Worm (Caenorhabditis elegans): ENCODE measurements around the gene C34F6.7.

Gene C34F6.7

DNA sequence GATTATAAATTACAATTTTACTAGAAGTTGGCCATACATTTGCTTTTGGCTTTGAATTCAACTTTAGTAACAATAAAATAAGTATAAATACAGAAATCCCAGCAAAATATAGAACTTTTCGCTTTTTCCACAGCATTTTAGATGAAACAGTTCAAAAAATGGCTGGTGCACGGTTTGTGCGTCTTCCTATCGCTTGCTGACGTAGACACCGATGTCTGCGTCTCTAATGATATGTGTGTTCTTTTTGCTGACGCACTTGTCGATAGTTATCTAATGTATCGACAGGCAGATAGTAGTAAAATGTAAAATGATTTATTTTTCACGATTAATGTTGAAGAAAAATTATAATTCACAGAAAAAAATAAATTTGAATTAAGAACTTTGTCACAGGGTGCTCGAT is 8.3 kb downstream of the C34F6.7 start, which contains the start of gene hst-2 (continued):
- no peak for TF ChIP-seq Y75B8A.6 (GFP tag; IDR thresholded peaks at IDR 0.05)
- TF ChIP-seq hlh-30 (tag; optimal IDR thresholded peaks at IDR 0.05; ENCODE audit: insufficient read depth), result peak; percentile 76
- peak; percentile 80; the same call in 1 of the 2 replicates for TF ChIP-seq tra-1 (GFP tag; IDR thresholded peaks at IDR 0.05)
- 0 out of 2 replicates have a peak, but pooled peaks have one; percentile 67 for TF ChIP-seq lin-29 (GFP tag; IDR thresholded peaks at IDR 0.05)
- no peak for TF ChIP-seq nhr-111 (GFP tag; optimal IDR thresholded peaks at IDR 0.05)
- TF ChIP-seq nhr-10 (tag; optimal IDR thresholded peaks at IDR 0.05), result no peak
- peak; percentile 75 for TF ChIP-seq lin-38 (GFP tag; IDR thresholded peaks at IDR 0.05)
- TF ChIP-seq daf-8 (GFP tag; IDR thresholded peaks at IDR 0.05), result no peak
- TF ChIP-seq hmg-1.1 (GFP tag; IDR thresholded peaks at IDR 0.05), result peak; percentile 89
- peak; percentile 86 for TF ChIP-seq ceh-20 (GFP tag; IDR thresholded peaks at IDR 0.05)
- no peak for TF ChIP-seq set-16 (GFP tag; IDR thresholded peaks at IDR 0.05)
- no peak for TF ChIP-seq unc-130 (GFP tag; optimal IDR thresholded peaks at IDR 0.05)
- peak; percentile 90 for TF ChIP-seq mes-2 (tag; optimal IDR thresholded peaks at IDR 0.05; ENCODE audit: poor library complexity, severe bottlenecking)
- no peak for TF ChIP-seq ceh-82 (tag; optimal IDR thresholded peaks at IDR 0.05)
- TF ChIP-seq pqm-1 (tag; optimal IDR thresholded peaks at IDR 0.05), result no peak
- peak; percentile 59 for TF ChIP-seq fkh-10 (GFP tag; optimal IDR thresholded peaks at IDR 0.05)
- TF ChIP-seq lin-39 (tag; optimal IDR thresholded peaks at IDR 0.05), result no peak
- no peak for TF ChIP-seq zip-11 (GFP tag; IDR thresholded peaks at IDR 0.05)
- TF ChIP-seq dmd-6 (GFP tag; IDR thresholded peaks at IDR 0.05), result peak; percentile 87
- peak; percentile 71 for TF ChIP-seq nhr-28 (tag; optimal IDR thresholded peaks at IDR 0.05)
- peak; percentile 80 for TF ChIP-seq nhr-42 (GFP tag; IDR thresholded peaks at IDR 0.05)
- peak; percentile 78 for TF ChIP-seq nhr-48 (tag; optimal IDR thresholded peaks at IDR 0.05)
- no peak for TF ChIP-seq gei-8 (GFP tag; optimal IDR thresholded peaks at IDR 0.05)
- TF ChIP-seq mep-1 (tag; optimal IDR thresholded peaks at IDR 0.05), result peak; percentile 90
- TF ChIP-seq T26A8.4 (GFP tag; IDR thresholded peaks at IDR 0.05), result peak; percentile 93
- peak; percentile 68 for TF ChIP-seq F37D6.2 (tag; optimal IDR thresholded peaks at IDR 0.05)
- peak in 1 of 2 experiments; percentile 92 for TF ChIP-seq lsy-2 (tag; optimal IDR thresholded peaks at IDR 0.05)
- TF ChIP-seq aly-2 (tag; optimal IDR thresholded peaks at IDR 0.05), result no peak
- TF ChIP-seq daf-16 (GFP tag; optimal IDR thresholded peaks at IDR 0.05), result peak; percentile 18 to 70
- peak; percentile 61 for TF ChIP-seq daf-16 (tag; optimal IDR thresholded peaks at IDR 0.05)
- TF ChIP-seq duxl-1 (tag; optimal IDR thresholded peaks at IDR 0.05; ENCODE audit: poor library complexity), result peak; percentile 91
- TF ChIP-seq nhr-11 (tag; optimal IDR thresholded peaks at IDR 0.05), result peak; percentile 74
- TF ChIP-seq arid-1 (GFP tag; conservative IDR thresholded peaks at IDR 0.05), result peak; percentile 73
- TF ChIP-seq mxl-3 (GFP tag; optimal IDR thresholded peaks at IDR 0.05), result peak; percentile 45
- TF ChIP-seq lir-3 (tag; optimal IDR thresholded peaks at IDR 0.05), result no peak
- TF ChIP-seq madf-9 (GFP tag; conservative IDR thresholded peaks at IDR 0.05), result no peak
- TF ChIP-seq dmd-9 (GFP tag; IDR thresholded peaks at IDR 0.05), result no peak
- TF ChIP-seq cey-2 (tag; optimal IDR thresholded peaks at IDR 0.05; ENCODE audit: borderline replicate concordance, insufficient read depth), result no peak
- TF ChIP-seq egl-27 (tag; optimal IDR thresholded peaks at IDR 0.05), result no peak
- TF ChIP-seq Y105C5A.15 (GFP tag; IDR thresholded peaks at IDR 0.05), result no peak
- TF ChIP-seq Y5F2A.4 (GFP tag; optimal IDR thresholded peaks at IDR 0.05), result no peak
- TF ChIP-seq pha-4 (GFP tag; IDR thresholded peaks at IDR 0.05), result no peak
- TF ChIP-seq pha-4 (tag; optimal IDR thresholded peaks at IDR 0.05), result no peak
- TF ChIP-seq D1046.2 (GFP tag; IDR thresholded peaks at IDR 0.05), result no peak
- TF ChIP-seq ceh-62 (tag; optimal IDR thresholded peaks at IDR 0.05), result no peak
- TF ChIP-seq zfp-3 (GFP tag; conservative IDR thresholded peaks at IDR 0.05), result peak; percentile 66; the same call in 1 of the 2 replicates
- peak; percentile 43 for TF ChIP-seq ceh-32 (tag; optimal IDR thresholded peaks at IDR 0.05; ENCODE audit: poor library complexity)
- peak; percentile 31 for TF ChIP-seq nhr-25 (tag; optimal IDR thresholded peaks at IDR 0.05; ENCODE audit: borderline replicate concordance, insufficient read depth)
- TF ChIP-seq ceh-28 (tag; optimal IDR thresholded peaks at IDR 0.05), result no peak
- no peak for TF ChIP-seq vab-7 (GFP tag; IDR thresholded peaks at IDR 0.05)
- peak; percentile 79 for TF ChIP-seq spr-1 (tag; optimal IDR thresholded peaks at IDR 0.05)

All from whole organism, L4 larva.